Worm (Caenorhabditis elegans) whole organism, mixed stage, embryonic: ENCODE results near the gene Y48A6B.14.

Source experiments
- bed-3 ChIP-seq: fragments of 200-800 bp; sonication (Bioruptor generic); optimal IDR thresholded peaks from 3 replicates; lab custom pipeline; 2018; ENCODE audit warnings: mild to moderate bottlenecking, missing genetic modification characterization, moderate library complexity, missing compliant biosample characterization
- blmp-1 ChIP-seq: fragments of 150-350 bp; optimal IDR thresholded peaks from 2 replicates; lab custom pipeline; 2014; ENCODE audit warnings: missing biosample characterization, missing genetic modification characterization
- ceh-39 ChIP-seq: fragments of 150-350 bp; optimal IDR thresholded peaks from 2 replicates; lab custom pipeline; 2014; ENCODE audit warnings: missing biosample characterization, missing genetic modification characterization
- ceh-43 ChIP-seq: fragments of 200-800 bp; sonication (Bioruptor generic); optimal IDR thresholded peaks from 2 replicates; lab custom pipeline; 2018; ENCODE audit warnings: mild to moderate bottlenecking, missing genetic modification characterization, moderate library complexity, missing compliant biosample characterization
- ceh-83 ChIP-seq: fragments of 200-800 bp; sonication (Bioruptor generic); optimal IDR thresholded peaks from 2 replicates; lab custom pipeline; 2018; ENCODE audit warnings: mild to moderate bottlenecking, missing genetic modification characterization, missing compliant biosample characterization
- ces-1 ChIP-seq: fragments of 150-350 bp; optimal IDR thresholded peaks from 2 replicates; lab custom pipeline; 2014; ENCODE audit warnings: missing biosample characterization, missing genetic modification reagents, missing genetic modification characterization
- cnd-1 ChIP-seq: fragments of 200-800 bp; sonication (Bioruptor generic); optimal IDR thresholded peaks from 2 replicates; lab custom pipeline; 2018; ENCODE audit warnings: mild to moderate bottlenecking, missing genetic modification characterization, missing compliant biosample characterization
- drap-1 ChIP-seq: fragments of 200-800 bp; sonication (Bioruptor generic); optimal IDR thresholded peaks from 3 replicates; lab custom pipeline; 2018; ENCODE audit warnings: mild to moderate bottlenecking, missing genetic modification characterization, missing compliant biosample characterization
- elt-1 ChIP-seq: sonication (generic microtip); optimal IDR thresholded peaks from 2 replicates; lab custom pipeline; 2017; ENCODE audit warnings: missing genetic modification characterization, mild to moderate bottlenecking, missing compliant biosample characterization, antibody characterized with exemption, moderate library complexity, borderline replicate concordance; ENCODE audit not compliant: insufficient read depth
- elt-3 ChIP-seq: fragments of 150-350 bp; optimal IDR thresholded peaks from 2 replicates; lab custom pipeline; 2014; ENCODE audit warnings: missing biosample characterization, missing genetic modification characterization
- ham-2 ChIP-seq: fragments of 200-800 bp; sonication (Bioruptor generic); optimal IDR thresholded peaks from 2 replicates; lab custom pipeline; 2018; ENCODE audit warnings: mild to moderate bottlenecking, missing genetic modification characterization, missing compliant biosample characterization
- hlh-1 ChIP-seq: fragments of 150-350 bp; optimal IDR thresholded peaks from 2 replicates; lab custom pipeline; 2014; ENCODE audit warnings: missing biosample characterization, missing genetic modification reagents, missing genetic modification characterization
- lin-13 ChIP-seq: fragments of 150-350 bp; optimal IDR thresholded peaks from 2 replicates; lab custom pipeline; 2014; ENCODE audit warnings: missing biosample characterization, missing genetic modification characterization
- lin-32 ChIP-seq: fragments of 200-800 bp; sonication (Bioruptor generic); optimal IDR thresholded peaks from 2 replicates; lab custom pipeline; 2018; ENCODE audit warnings: mild to moderate bottlenecking, missing genetic modification characterization, missing compliant biosample characterization
- lsy-2 ChIP-seq: fragments of 150-350 bp; optimal IDR thresholded peaks from 2 replicates; lab custom pipeline; 2014; ENCODE audit warnings: missing biosample characterization, missing genetic modification characterization
- mep-1 ChIP-seq: fragments of 150-350 bp; optimal IDR thresholded peaks from 2 replicates; lab custom pipeline; 2017; ENCODE audit warnings: missing biosample characterization, missing genetic modification reagents, missing genetic modification characterization, inconsistent platforms
- mls-2 ChIP-seq: sonication (generic microtip); optimal IDR thresholded peaks from 2 replicates; lab custom pipeline; 2016; ENCODE audit warnings: mild to moderate bottlenecking, missing genetic modification characterization, moderate library complexity, missing compliant biosample characterization
- nhr-12 ChIP-seq: fragments of 150-350 bp; optimal IDR thresholded peaks from 2 replicates; lab custom pipeline; 2014; ENCODE audit warnings: missing biosample characterization, missing genetic modification characterization
- nhr-2 ChIP-seq: fragments of 150-350 bp; optimal IDR thresholded peaks from 2 replicates; lab custom pipeline; 2014; ENCODE audit warnings: missing biosample characterization, missing genetic modification characterization
- nhr-237 ChIP-seq: fragments of 150-350 bp; optimal IDR thresholded peaks from 2 replicates; lab custom pipeline; 2014; ENCODE audit warnings: missing biosample characterization, missing genetic modification characterization
- nhr-28 ChIP-seq: fragments of 150-350 bp; optimal IDR thresholded peaks from 2 replicates; lab custom pipeline; 2014; ENCODE audit warnings: missing biosample characterization, missing genetic modification characterization
- nhr-76 ChIP-seq: sonication (generic microtip); optimal IDR thresholded peaks from 2 replicates; lab custom pipeline; 2017; ENCODE audit warnings: missing biosample characterization, missing genetic modification characterization
- pha-4 ChIP-seq: fragments of 150-350 bp; optimal IDR thresholded peaks from 2 replicates; lab custom pipeline; 2018; ENCODE audit warnings: missing biosample characterization, missing genetic modification reagents, missing genetic modification characterization
- sem-2 ChIP-seq: fragments of 200-800 bp; sonication (Bioruptor generic); optimal IDR thresholded peaks from 2 replicates; lab custom pipeline; 2018; ENCODE audit warnings: mild to moderate bottlenecking, missing genetic modification characterization, missing compliant biosample characterization
- snpc-4 ChIP-seq: fragments of 150-350 bp; optimal IDR thresholded peaks from 2 replicates; lab custom pipeline; 2014; ENCODE audit warnings: missing biosample characterization, missing genetic modification characterization
- sptf-1 ChIP-seq: sonication (generic microtip); optimal IDR thresholded peaks from 2 replicates; lab custom pipeline; 2017; ENCODE audit warnings: mild to moderate bottlenecking, missing genetic modification characterization, moderate library complexity, missing compliant biosample characterization
- tbx-8 ChIP-seq: fragments of 200-800 bp; sonication (Bioruptor generic); optimal IDR thresholded peaks from 2 replicates; lab custom pipeline; 2018; ENCODE audit warnings: mild to moderate bottlenecking, missing genetic modification characterization, moderate library complexity, missing compliant biosample characterization
- unc-120 ChIP-seq: sonication (generic microtip); optimal IDR thresholded peaks from 2 replicates; lab custom pipeline; 2017; ENCODE audit warnings: missing genetic modification characterization, missing compliant biosample characterization; ENCODE audit not compliant: poor library complexity, severe bottlenecking
- unc-39 ChIP-seq: fragments of 150-350 bp; optimal IDR thresholded peaks from 2 replicates; lab custom pipeline; 2014; ENCODE audit warnings: missing biosample characterization, missing genetic modification characterization
- unc-62 ChIP-seq: fragments of 150-350 bp; optimal IDR thresholded peaks from 2 replicates; lab custom pipeline; 2014; ENCODE audit warnings: missing biosample characterization, missing genetic modification reagents, missing genetic modification characterization
- zip-8 ChIP-seq: fragments of 150-350 bp; optimal IDR thresholded peaks from 2 replicates; lab custom pipeline; 2014; ENCODE audit warnings: missing biosample characterization, missing genetic modification characterization
- ztf-11 ChIP-seq: fragments of 150-350 bp; optimal IDR thresholded peaks from 2 replicates; lab custom pipeline; 2014; ENCODE audit warnings: missing biosample characterization, missing genetic modification characterization

Gene Y48A6B.14

DNA sequence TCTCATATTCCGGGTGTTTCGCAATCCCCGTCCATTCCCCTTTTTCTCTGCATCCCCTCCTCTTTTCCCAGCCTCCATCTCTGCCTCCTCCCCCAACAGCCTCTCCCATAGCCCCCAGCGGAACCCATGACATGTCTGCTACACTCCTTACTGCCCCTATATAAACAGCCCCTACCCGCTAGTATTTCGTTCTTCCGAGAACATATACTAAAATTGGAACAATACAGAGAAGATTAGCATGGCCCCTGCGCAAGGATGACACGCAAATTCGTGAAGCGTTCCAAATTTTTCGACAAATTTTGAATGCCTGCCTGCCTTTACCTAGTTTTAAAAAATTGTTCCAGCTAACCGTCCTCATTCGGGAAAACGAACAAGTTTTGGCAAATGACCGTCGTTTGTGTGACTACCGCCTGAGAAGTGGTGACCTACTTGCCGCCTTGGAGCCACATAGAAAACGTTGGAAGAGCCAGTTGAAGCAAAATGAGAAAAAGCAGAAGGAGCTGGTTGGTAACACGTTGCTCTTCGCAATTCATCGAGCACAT, 41.8 kb upstream of the Y48A6B.14 start (continued):
- TF ChIP-seq elt-1 (tag; lab: Kevin White, UChicago) (peak; percentile 4), unc-39 (tag; lab: Kevin White, UChicago) (no peak), nhr-237 (tag; lab: Kevin White, UChicago) (peak; percentile 93), unc-120 (tag; lab: Kevin White, UChicago) (peak; percentile 99), ztf-11 (tag; lab: Kevin White, UChicago) (peak; percentile 79), nhr-2 (tag; lab: Kevin White, UChicago) (peak; percentile 16), mep-1 (tag; lab: Kevin White, UChicago) (peak; percentile 91)

DNA sequence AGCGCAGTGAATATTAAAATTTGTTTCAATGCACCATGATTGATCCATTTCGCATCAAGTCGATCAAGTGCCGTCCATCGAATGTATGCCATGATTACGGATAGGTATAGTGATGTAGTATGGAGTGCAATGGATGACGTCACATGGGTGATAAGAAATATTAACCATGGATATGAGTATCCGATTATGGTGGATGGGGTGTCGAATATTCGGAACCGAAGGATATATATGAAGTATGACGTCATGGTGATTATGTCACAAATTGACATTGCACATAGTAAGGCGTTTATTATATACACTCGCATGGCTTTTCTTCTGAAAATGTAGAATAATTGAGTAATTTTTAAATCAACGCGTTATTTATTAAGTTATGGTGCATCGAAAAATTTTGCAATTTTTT, 37.3 kb upstream of the Y48A6B.14 start:
- TF ChIP-seq nhr-12 (tag; lab: Kevin White, UChicago), result no peak
- TF ChIP-seq zip-8, result peak; percentile 91
- TF ChIP-seq elt-3 (tag; lab: Kevin White, UChicago), result no peak
- TF ChIP-seq ceh-43 (GFP tag; lab: Kevin White, UChicago), result no peak
- TF ChIP-seq, all 35 proteins: peak for 1

DNA sequence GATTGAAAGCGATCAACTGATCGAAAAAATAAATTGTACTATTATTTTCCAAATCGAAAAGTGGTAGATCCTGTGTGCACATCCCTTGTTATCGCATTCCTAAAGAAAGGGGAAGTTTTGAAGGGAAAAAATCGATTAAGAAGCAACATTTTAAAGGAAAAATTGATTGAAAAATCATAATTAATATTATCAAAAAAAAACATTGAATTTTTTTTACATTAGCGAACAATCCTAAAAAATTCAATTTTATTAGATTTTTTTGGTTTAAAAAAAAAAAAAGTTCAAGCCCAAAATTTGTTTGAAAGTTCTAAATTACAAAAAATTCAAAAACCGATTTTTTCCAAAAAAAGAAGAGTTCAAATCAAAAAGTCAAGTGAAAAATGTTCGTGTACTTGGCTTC, 36.3 kb upstream of the Y48A6B.14 start, which contains the start of gene dmsr-5:
TSS of gene dmsr-5 (minus strand) at position 101 of the 400 bp plus-strand sequence.
- no peak for TF ChIP-seq lin-13
- TF ChIP-seq ham-2, result no peak
- TF ChIP-seq lin-32, result no peak
- no peak for TF ChIP-seq sptf-1 (tag; lab: Kevin White, UChicago)
- TF ChIP-seq nhr-28, result no peak
- TF ChIP-seq mep-1 (tag; lab: Kevin White, UChicago), result no peak
- TF ChIP-seq hlh-1 (tag; lab: Kevin White, UChicago), result no peak
- no peak for TF ChIP-seq sem-2 (GFP tag; lab: Kevin White, UChicago)
- no peak for TF ChIP-seq nhr-237 (tag; lab: Kevin White, UChicago)
- TF ChIP-seq nhr-76 (tag; lab: Kevin White, UChicago), result no peak
- no peak for TF ChIP-seq bed-3 (GFP tag; lab: Kevin White, UChicago)
- no peak for TF ChIP-seq nhr-12 (tag; lab: Kevin White, UChicago)

DNA sequence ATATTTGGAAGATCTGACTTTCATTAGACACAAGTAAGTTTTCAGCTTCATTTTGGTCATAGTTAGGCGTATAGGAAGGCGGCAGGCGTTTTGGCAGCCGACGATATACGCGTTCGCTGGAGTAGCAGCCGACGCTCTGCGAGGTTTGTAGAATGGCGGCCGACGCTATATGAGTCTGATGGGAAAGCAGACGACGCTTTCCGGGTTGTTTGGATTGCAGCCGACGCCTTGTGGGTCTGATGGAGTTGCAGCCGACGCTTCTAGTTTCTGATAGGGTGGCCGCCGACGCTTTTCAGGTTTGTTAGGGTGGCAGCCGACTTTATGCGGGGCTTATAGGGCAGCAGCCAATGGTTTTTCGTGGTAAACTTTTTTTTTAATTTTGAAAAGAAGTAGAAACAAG, 28.6 kb upstream of the Y48A6B.14 start:
- TF ChIP-seq mep-1 (tag; lab: Kevin White, UChicago) (no peak), mls-2 (tag; lab: Kevin White, UChicago) (no peak), blmp-1 (tag; lab: Kevin White, UChicago) (no peak), ces-1 (GFP tag; lab: Kevin White, UChicago) (no peak), drap-1 (GFP tag; lab: Kevin White, UChicago) (no peak), sem-2 (GFP tag; lab: Kevin White, UChicago) (no peak), unc-120 (tag; lab: Kevin White, UChicago) (no peak), lsy-2 (tag; lab: Kevin White, UChicago) (no peak)

DNA sequence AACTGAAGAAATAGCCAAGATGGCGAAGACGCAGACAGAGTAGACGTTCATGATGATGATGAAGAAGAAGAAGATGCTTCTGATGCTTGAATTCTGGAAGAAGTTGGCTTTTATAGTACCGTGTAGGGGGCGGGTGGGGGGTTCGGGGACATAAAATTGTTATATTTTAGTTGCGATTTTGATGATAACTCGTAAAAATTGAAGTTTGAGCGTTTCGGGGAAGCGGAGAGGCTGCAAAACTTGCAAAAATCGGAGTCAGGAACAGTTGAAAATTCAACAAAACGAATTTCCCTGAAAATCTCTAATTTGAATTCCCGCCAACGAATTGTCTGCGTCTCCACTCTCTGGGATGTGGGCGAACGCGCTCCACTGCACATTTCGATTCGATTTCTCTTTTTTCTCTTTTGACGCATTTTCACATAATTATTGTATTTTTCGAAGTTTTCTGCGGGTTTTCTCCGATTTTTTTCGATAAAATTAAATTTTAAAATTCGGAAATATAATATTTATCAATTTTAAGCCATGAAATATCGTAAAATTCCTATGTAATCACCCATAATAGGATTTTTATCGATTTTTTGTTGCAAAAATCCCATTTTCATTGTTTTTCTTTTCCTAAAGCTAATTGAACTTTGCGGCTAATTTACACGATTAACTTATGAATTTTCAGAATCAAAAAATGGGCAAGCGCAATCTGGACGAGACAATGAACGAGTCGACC, 23.7 kb upstream of the Y48A6B.14 start, which contains the start of the genes fipr-17 and Y48A6B.3:
TSS of gene fipr-17 (minus strand) at position 51 of the 721 bp plus-strand sequence.
TSS of gene Y48A6B.3 (plus strand) at position 671 of the 721 bp plus-strand sequence.
- TF ChIP-seq ceh-39 (peak; percentile 85), ceh-43 (GFP tag; lab: Kevin White, UChicago) (no peak), blmp-1 (tag; lab: Kevin White, UChicago) (peak; percentile 36), nhr-2 (tag; lab: Kevin White, UChicago) (no peak), tbx-8 (GFP tag; lab: Kevin White, UChicago) (no peak), mls-2 (tag; lab: Kevin White, UChicago) (no peak), elt-3 (tag; lab: Kevin White, UChicago) (no peak), ztf-11 (tag; lab: Kevin White, UChicago) (no peak), ceh-83 (GFP tag; lab: Kevin White, UChicago) (no peak), unc-120 (tag; lab: Kevin White, UChicago) (no peak), nhr-28 (no peak), pha-4 (tag; lab: Kevin White, UChicago) (peak; percentile 64), sem-2 (GFP tag; lab: Kevin White, UChicago) (no peak), bed-3 (GFP tag; lab: Kevin White, UChicago) (no peak), lin-13 (peak; percentile 71), lsy-2 (tag; lab: Kevin White, UChicago) (peak; percentile 84), unc-62 (GFP tag; lab: Kevin White, UChicago) (peak; percentile 6), sptf-1 (tag; lab: Kevin White, UChicago) (peak; percentile 47), ces-1 (GFP tag; lab: Kevin White, UChicago) (peak; percentile 87), snpc-4 (tag; lab: Kevin White, UChicago) (no peak), nhr-12 (tag; lab: Kevin White, UChicago) (no peak), mep-1 (tag; lab: Kevin White, UChicago) (peak; percentile 91), elt-1 (tag; lab: Kevin White, UChicago) (no peak), cnd-1 (tag; lab: Kevin White, UChicago) (no peak), nhr-237 (tag; lab: Kevin White, UChicago) (peak; percentile 91), hlh-1 (tag; lab: Kevin White, UChicago) (peak; percentile 3), ham-2 (no peak), unc-39 (tag; lab: Kevin White, UChicago) (no peak)
